Fruit fly (Drosophila melanogaster): ENCODE results near the gene CG10657.

The CG10657 gene

DNA sequence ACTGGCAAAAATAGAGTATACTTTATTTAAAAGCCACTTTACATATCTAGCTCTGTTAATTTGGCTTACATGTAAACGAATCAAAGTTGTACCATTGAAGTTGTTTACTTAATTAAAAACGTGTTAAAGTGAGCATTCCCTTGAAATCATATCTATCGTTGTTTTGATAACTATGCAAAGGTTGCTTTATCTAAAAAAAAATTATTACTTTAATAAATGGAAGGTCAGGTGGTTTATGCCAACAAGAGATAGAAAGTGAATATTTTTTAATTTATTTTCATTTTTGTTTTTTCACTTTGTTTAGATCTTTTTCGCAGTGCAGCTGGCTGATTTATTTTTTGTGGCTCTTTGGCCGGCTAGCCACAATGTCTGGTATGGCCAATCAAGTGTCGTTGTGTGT lies 14.1 kb downstream of the CG10657 start (continued):
- peak; percentile 63 for TF ChIP-seq Nf-YB (GFP tag; optimal IDR thresholded peaks at IDR 0.05)
- no peak for TF ChIP-seq CG4360 (GFP tag; IDR thresholded peaks at IDR 0.05)
- peak; percentile 15 for TF ChIP-seq da (GFP tag; optimal IDR thresholded peaks at IDR 0.05)
- TF ChIP-seq sc (optimal IDR thresholded peaks at IDR 0.05), result no peak
- TF ChIP-seq sc (GFP tag; optimal IDR thresholded peaks at IDR 0.05), result peak; percentile 61
- TF ChIP-seq CG11696 (GFP tag; IDR thresholded peaks at IDR 0.05), result peak; percentile 52; the same call in 1 of the 2 replicates
- peak; percentile 68 for TF ChIP-seq lab (GFP tag; optimal IDR thresholded peaks at IDR 0.05)
- no peak for TF ChIP-seq CG10565 (GFP tag; optimal IDR thresholded peaks at IDR 0.05)
- TF ChIP-seq sug (tag; optimal IDR thresholded peaks at IDR 0.05), result peak; percentile 51
- TF ChIP-seq CG17385 (GFP tag; optimal IDR thresholded peaks at IDR 0.05), result peak; percentile 77
- TF ChIP-seq CG18011 (GFP tag; optimal IDR thresholded peaks at IDR 0.05), result peak; percentile 7
- TF ChIP-seq Xrp1 (GFP tag; IDR thresholded peaks at IDR 0.05), result peak; percentile 80
- peak; percentile 71 for TF ChIP-seq CG2875 (GFP tag; optimal IDR thresholded peaks at IDR 0.05)
- TF ChIP-seq CG3726 (GFP tag; IDR thresholded peaks at IDR 0.05), result no peak
- no peak for TF ChIP-seq Taf1 (GFP tag; IDR thresholded peaks at IDR 0.05)
- peak; percentile 95 for TF ChIP-seq sens (GFP tag)
- TF ChIP-seq CG11504 (tag; optimal IDR thresholded peaks at IDR 0.05), result peak; percentile 91
- peak; percentile 60 for TF ChIP-seq Six4 (GFP tag; optimal IDR thresholded peaks at IDR 0.05)
- TF ChIP-seq CG7556 (GFP tag; optimal IDR thresholded peaks at IDR 0.05), result peak; percentile 81
- peak; percentile 27 for TF ChIP-seq Fer2 (tag; optimal IDR thresholded peaks at IDR 0.05)
- TF ChIP-seq CG10654 (GFP tag; optimal IDR thresholded peaks at IDR 0.05), result peak; percentile 48
- TF ChIP-seq chif (GFP tag; optimal IDR thresholded peaks at IDR 0.05), result peak; percentile 47 to 65
- TF ChIP-seq CG11093 (GFP tag; IDR thresholded peaks at IDR 0.05), result peak; percentile 68; the same call in 1 of the 3 replicates
- TF ChIP-seq fd3F (GFP tag; optimal IDR thresholded peaks at IDR 0.05), result peak; percentile 63
- no peak; the same call in 1 of the 2 replicates for TF ChIP-seq CG31224 (GFP tag; IDR thresholded peaks at IDR 0.05)
- TF ChIP-seq mld (GFP tag; IDR thresholded peaks at IDR 0.05; ENCODE audit: partially characterized antibody), result no peak
- TF ChIP-seq MBD-R2 (GFP tag; IDR thresholded peaks at IDR 0.05), result no peak
- peak; percentile 41 for TF ChIP-seq Hmx (GFP tag; optimal IDR thresholded peaks at IDR 0.05)
- TF ChIP-seq Vsx1 (GFP tag; optimal IDR thresholded peaks at IDR 0.05), result peak; percentile 62
- TF ChIP-seq CG8290 (GFP tag; optimal IDR thresholded peaks at IDR 0.05), result no peak
- TF ChIP-seq CG8290 (tag; optimal IDR thresholded peaks at IDR 0.05), result no peak
- TF ChIP-seq CG13287 (GFP tag; IDR thresholded peaks at IDR 0.05; ENCODE audit: partially characterized antibody), result no peak
- no peak for TF ChIP-seq CG6791 (GFP tag; IDR thresholded peaks at IDR 0.05; ENCODE audit: partially characterized antibody)
- peak; percentile 59 for TF ChIP-seq ttk (GFP tag; IDR thresholded peaks at IDR 0.05)
- peak; percentile 27 for TF ChIP-seq CG31388 (GFP tag; optimal IDR thresholded peaks at IDR 0.05)
- peak; percentile 79 for TF ChIP-seq tio (GFP tag; optimal IDR thresholded peaks at IDR 0.05)
- TF ChIP-seq CG12104 (GFP tag; optimal IDR thresholded peaks at IDR 0.05), result peak; percentile 75
- TF ChIP-seq chm (GFP tag; IDR thresholded peaks at IDR 0.05), result no peak
- peak; percentile 76 for TF ChIP-seq CG9727 (GFP tag; optimal IDR thresholded peaks at IDR 0.05)
- TF ChIP-seq crol (GFP tag; IDR thresholded peaks at IDR 0.05), result no peak
- no peak; the same call in 2 of the 3 replicates for TF ChIP-seq Mrtf (GFP tag; IDR thresholded peaks at IDR 0.05)
- TF ChIP-seq CG1792 (GFP tag; optimal IDR thresholded peaks at IDR 0.05), result peak; percentile 44
- no peak for TF ChIP-seq en (GFP tag; optimal IDR thresholded peaks at IDR 0.05)
- TF ChIP-seq CG2889 (GFP tag; IDR thresholded peaks at IDR 0.05), result no peak
- peak; percentile 27 for TF ChIP-seq slp2 (GFP tag; optimal IDR thresholded peaks at IDR 0.05)
- peak; percentile 42; the same call in 1 of the 3 replicates for TF ChIP-seq gce (GFP tag; IDR thresholded peaks at IDR 0.05)
- peak; percentile 18 for TF ChIP-seq CG10543 (GFP tag; optimal IDR thresholded peaks at IDR 0.05)
- TF ChIP-seq ap (GFP tag; IDR thresholded peaks at IDR 0.05), result no peak
- no peak for TF ChIP-seq Elba2 (GFP tag; optimal IDR thresholded peaks at IDR 0.05)
- no peak for TF ChIP-seq luna (GFP tag; optimal IDR thresholded peaks at IDR 0.05)
- peak; percentile 70 for TF ChIP-seq CG1233 (GFP tag; optimal IDR thresholded peaks at IDR 0.05)
- TF ChIP-seq CG4282 (GFP tag; optimal IDR thresholded peaks at IDR 0.05), result no peak

All from whole organism, embryonic.